Fruit fly (Drosophila melanogaster): ENCODE results near the gene CG42331.

Gene CG42331

dm6 chr3R:24768538-24769401 is 3.2 kb upstream of the CG42331 start, which contains the start of gene CG13631:
CG13631 (plus strand) TSS chr3R:24769351.
- TF ChIP-seq N (GFP tag; optimal IDR thresholded peaks at IDR 0.05) (no peak), tai (GFP tag; optimal IDR thresholded peaks at IDR 0.05) (peak; percentile 91), woc (GFP tag; optimal IDR thresholded peaks at IDR 0.05) (peak; percentile 90), Dfd (GFP tag; optimal IDR thresholded peaks at IDR 0.05) (peak; percentile 52), brk (GFP tag; optimal IDR thresholded peaks at IDR 0.05) (peak; percentile 87), Mio (GFP tag; optimal IDR thresholded peaks at IDR 0.05) (peak; percentile 76), Hr83 (GFP tag; optimal IDR thresholded peaks at IDR 0.05; ENCODE audit: poor library complexity, severe bottlenecking) (peak; percentile 76), HLH106 (tag; optimal IDR thresholded peaks at IDR 0.05) (peak; percentile 97), fru (GFP tag; optimal IDR thresholded peaks at IDR 0.05) (peak; percentile 98), foxo (GFP tag; optimal IDR thresholded peaks at IDR 0.05) (peak; percentile 65 to 98), ey (GFP tag; optimal IDR thresholded peaks at IDR 0.05) (peak; percentile 98), OdsH (GFP tag; optimal IDR thresholded peaks at IDR 0.05) (peak; percentile 97), usp (GFP tag; optimal IDR thresholded peaks at IDR 0.05) (no peak), dsf (GFP tag; optimal IDR thresholded peaks at IDR 0.05; ENCODE audit: borderline replicate concordance) (peak; percentile 75), pan (optimal IDR thresholded peaks at IDR 0.05) (no peak), Abd-B (GFP tag; optimal IDR thresholded peaks at IDR 0.05) (no peak), CG9705 (GFP tag; optimal IDR thresholded peaks at IDR 0.05) (peak; percentile 87), Hnf4 (GFP tag; optimal IDR thresholded peaks at IDR 0.05) (peak; percentile 94), Myc (optimal IDR thresholded peaks at IDR 0.05) (no peak), GATAd (GFP tag; optimal IDR thresholded peaks at IDR 0.05) (peak; percentile 73), Sp1 (GFP tag; optimal IDR thresholded peaks at IDR 0.05) (peak; percentile 92), h (GFP tag; optimal IDR thresholded peaks at IDR 0.05) (peak; percentile 97), rgr (GFP tag; optimal IDR thresholded peaks at IDR 0.05) (peak; percentile 97), sage (GFP tag; optimal IDR thresholded peaks at IDR 0.05) (peak; percentile 77), Dif (GFP tag; optimal IDR thresholded peaks at IDR 0.05; ENCODE audit: partially characterized antibody) (peak; percentile 53), br (GFP tag; optimal IDR thresholded peaks at IDR 0.05) (peak; percentile 97), jim (GFP tag; optimal IDR thresholded peaks at IDR 0.05) (no peak), psq (GFP tag; optimal IDR thresholded peaks at IDR 0.05) (peak; percentile 93), Hr78 (GFP tag; optimal IDR thresholded peaks at IDR 0.05) (no peak), CG32264 (GFP tag; optimal IDR thresholded peaks at IDR 0.05) (peak; percentile 86), CrebA (GFP tag; optimal IDR thresholded peaks at IDR 0.05; ENCODE audit: borderline replicate concordance) (peak; percentile 49), sv (GFP tag; optimal IDR thresholded peaks at IDR 0.05) (peak; percentile 92), Vsx2 (GFP tag; optimal IDR thresholded peaks at IDR 0.05; ENCODE audit: partially characterized antibody) (no peak), dmrt93B (GFP tag; optimal IDR thresholded peaks at IDR 0.05) (peak; percentile 96), Jra (GFP tag; optimal IDR thresholded peaks at IDR 0.05) (peak; percentile 92), dl (GFP tag; optimal IDR thresholded peaks at IDR 0.05; ENCODE audit: insufficient read depth in 1 of 2, partially characterized antibody in 2 of 2) (peak; percentile 30 to 81), Rel (GFP tag; optimal IDR thresholded peaks at IDR 0.05) (peak; percentile 56), Rel (tag; optimal IDR thresholded peaks at IDR 0.05) (peak; percentile 59), lola (GFP tag; optimal IDR thresholded peaks at IDR 0.05) (no peak)

dm6 chr3R:24769601-24770000 is 2.4 kb upstream of the CG42331 start:
- TF ChIP-seq Dfd (GFP tag; optimal IDR thresholded peaks at IDR 0.05) (peak; percentile 82), dsf (GFP tag; optimal IDR thresholded peaks at IDR 0.05; ENCODE audit: borderline replicate concordance) (no peak), N (GFP tag; optimal IDR thresholded peaks at IDR 0.05) (no peak), tai (GFP tag; optimal IDR thresholded peaks at IDR 0.05) (no peak), fru (GFP tag; optimal IDR thresholded peaks at IDR 0.05) (no peak), Mio (GFP tag; optimal IDR thresholded peaks at IDR 0.05) (no peak)
